Worm (Caenorhabditis elegans) whole organism, L4/young adult: ENCODE measurements around the gene srab-3.

Experiments
- W03F9.2 ChIP-seq: fragments of 150-350 bp; optimal IDR thresholded peaks from 2 replicates; lab custom pipeline; 2014; ENCODE audit warnings: missing biosample characterization, missing genetic modification characterization
- dao-5 ChIP-seq: sonication (generic microtip); optimal IDR thresholded peaks from 2 replicates; lab custom pipeline; 2016; ENCODE audit warnings: missing genotype, missing genetic modification characterization, moderate library complexity, missing compliant biosample characterization
- him-1 ChIP-seq: sonication (generic microtip); optimal IDR thresholded peaks from 2 replicates; lab custom pipeline; 2016; ENCODE audit warnings: missing genotype, missing genetic modification reagents, missing genetic modification characterization, missing compliant biosample characterization

DNA sequence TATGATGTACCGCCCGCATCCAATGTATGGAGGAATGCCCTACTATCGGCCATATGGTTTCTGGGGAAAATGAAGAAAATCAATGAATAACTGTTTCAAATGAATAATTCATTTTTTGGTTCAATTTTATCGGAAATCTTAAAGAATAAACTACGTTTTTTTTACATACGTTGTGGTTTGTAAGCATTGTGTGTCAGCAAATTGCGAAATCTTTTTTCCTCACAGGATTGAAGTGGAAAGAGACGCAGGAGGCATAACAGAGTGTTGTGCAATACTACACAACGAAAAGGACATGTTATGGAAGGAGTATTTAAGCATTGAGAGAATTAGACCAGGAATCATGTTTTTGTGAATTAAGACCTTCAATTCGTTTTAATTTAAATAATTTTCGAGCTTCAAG is 23.7 kb upstream of the srab-3 start:
- TF ChIP-seq him-1 (tag; lab: Kevin White, UChicago): no peak
- no peak for TF ChIP-seq dao-5 (tag; lab: Kevin White, UChicago)
- TF ChIP-seq W03F9.2: peak; percentile 29
